Worm (Caenorhabditis elegans) whole organism, mixed stage, embryonic: ENCODE measurements around the gene nfm-1.

ENCODE experiments used
- blmp-1 ChIP-seq: fragments of 150-350 bp; optimal IDR thresholded peaks from 2 replicates; lab custom pipeline; 2014; ENCODE audit warnings: missing biosample characterization, missing genetic modification characterization
- ceh-39 ChIP-seq: fragments of 150-350 bp; optimal IDR thresholded peaks from 2 replicates; lab custom pipeline; 2014; ENCODE audit warnings: missing biosample characterization, missing genetic modification characterization
- ces-1 ChIP-seq: fragments of 150-350 bp; optimal IDR thresholded peaks from 2 replicates; lab custom pipeline; 2014; ENCODE audit warnings: missing biosample characterization, missing genetic modification reagents, missing genetic modification characterization
- elt-1 ChIP-seq: sonication (generic microtip); optimal IDR thresholded peaks from 2 replicates; lab custom pipeline; 2017; ENCODE audit warnings: missing genetic modification characterization, mild to moderate bottlenecking, missing compliant biosample characterization, antibody characterized with exemption, moderate library complexity, borderline replicate concordance; ENCODE audit not compliant: insufficient read depth
- elt-3 ChIP-seq: fragments of 150-350 bp; optimal IDR thresholded peaks from 2 replicates; lab custom pipeline; 2014; ENCODE audit warnings: missing biosample characterization, missing genetic modification characterization
- lin-32 ChIP-seq: fragments of 200-800 bp; sonication (Bioruptor generic); optimal IDR thresholded peaks from 2 replicates; lab custom pipeline; 2018; ENCODE audit warnings: mild to moderate bottlenecking, missing genetic modification characterization, missing compliant biosample characterization
- mab-5 ChIP-seq: fragments of 150-350 bp; optimal IDR thresholded peaks from 2 replicates; lab custom pipeline; 2014; ENCODE audit warnings: missing biosample characterization, missing genetic modification characterization
- nhr-76 ChIP-seq: sonication (generic microtip); optimal IDR thresholded peaks from 2 replicates; lab custom pipeline; 2017; ENCODE audit warnings: missing biosample characterization, missing genetic modification characterization
- pha-4 ChIP-seq: fragments of 150-350 bp; optimal IDR thresholded peaks from 2 replicates; lab custom pipeline; 2018; ENCODE audit warnings: missing biosample characterization, missing genetic modification reagents, missing genetic modification characterization
- snpc-4 ChIP-seq: fragments of 150-350 bp; optimal IDR thresholded peaks from 2 replicates; lab custom pipeline; 2014; ENCODE audit warnings: missing biosample characterization, missing genetic modification characterization
- sptf-1 ChIP-seq: sonication (generic microtip); optimal IDR thresholded peaks from 2 replicates; lab custom pipeline; 2017; ENCODE audit warnings: mild to moderate bottlenecking, missing genetic modification characterization, moderate library complexity, missing compliant biosample characterization
- unc-62 ChIP-seq: fragments of 150-350 bp; optimal IDR thresholded peaks from 2 replicates; lab custom pipeline; 2014; ENCODE audit warnings: missing biosample characterization, missing genetic modification reagents, missing genetic modification characterization
- ztf-11 ChIP-seq: fragments of 150-350 bp; optimal IDR thresholded peaks from 2 replicates; lab custom pipeline; 2014; ENCODE audit warnings: missing biosample characterization, missing genetic modification characterization

- no peak for TF ChIP-seq elt-1
- TF ChIP-seq blmp-1 (tag; lab: Kevin White, UChicago): no peak
- TF ChIP-seq nhr-76 (tag; lab: Kevin White, UChicago): no peak
- TF ChIP-seq ces-1 (GFP tag; lab: Kevin White, UChicago): peak; percentile 30
- TF ChIP-seq mab-5: no peak
- TF ChIP-seq snpc-4 (tag; lab: Kevin White, UChicago): no peak
- no peak for TF ChIP-seq pha-4 (tag; lab: Kevin White, UChicago)
- no peak for TF ChIP-seq lin-32 (GFP tag; lab: Kevin White, UChicago)
- no peak for TF ChIP-seq ztf-11 (tag; lab: Kevin White, UChicago)
- TF ChIP-seq unc-62 (GFP tag; lab: Kevin White, UChicago): no peak
- TF ChIP-seq sptf-1 (tag; lab: Kevin White, UChicago): no peak
- TF ChIP-seq elt-3 (tag; lab: Kevin White, UChicago): no peak
- TF ChIP-seq ceh-39: no peak
Measured at ce11 chrIII:6139932-6140612, 19.2 kb upstream of the nfm-1 start.
